Worm (Caenorhabditis elegans) whole organism, L1 larva: Measurements from ENCODE around the gene clp-9.

Source experiments
- C04F5.9 ChIP-seq: sonication (generic microtip); optimal IDR thresholded peaks from 2 replicates; lab custom pipeline; 2016; ENCODE audit warnings: missing genetic modification characterization, missing compliant biosample characterization
- Y116A8C.19 ChIP-seq: sonication (generic microtip); optimal IDR thresholded peaks from 2 replicates; lab custom pipeline; 2016; ENCODE audit warnings: missing compliant biosample characterization, missing genetic modification characterization, borderline replicate concordance
- aly-2 ChIP-seq: fragments of 150-350 bp; optimal IDR thresholded peaks from 2 replicates; lab custom pipeline; 2014; ENCODE audit warnings: missing biosample characterization, missing genetic modification characterization
- ceh-63 ChIP-seq: fragments of 200-800 bp; sonication (Bioruptor generic); optimal IDR thresholded peaks from 2 replicates; lab custom pipeline; 2018; ENCODE audit warnings: mild to moderate bottlenecking, missing genetic modification characterization, missing compliant biosample characterization
- ceh-88 ChIP-seq: fragments of 200-800 bp; sonication (Bioruptor generic); IDR thresholded peaks from 2 replicates; pipeline ENCODE4 v1.3.6; 2022; ENCODE audit warnings: missing genetic modification characterization, missing compliant biosample characterization
- ces-1 ChIP-seq: fragments of 150-350 bp; optimal IDR thresholded peaks from 2 replicates; lab custom pipeline; 2014; ENCODE audit warnings: missing biosample characterization, missing genetic modification reagents, missing genetic modification characterization
- dpl-1 ChIP-seq, 3 experiments: fragments of 150-350 bp in 2 of 3; sonication (generic microtip) in 1 of 3; optimal IDR thresholded peaks; 2 replicates each; lab custom pipeline; 2014 to 2017; ENCODE audit warnings: missing biosample characterization in 3 of 3, missing genetic modification characterization in 3 of 3, missing genetic modification reagents in 3 of 3
- egl-13 ChIP-seq: sonication (generic microtip); optimal IDR thresholded peaks from 2 replicates; lab custom pipeline; 2016; ENCODE audit warnings: missing genotype, missing genetic modification reagents, missing genetic modification characterization, missing compliant biosample characterization
- egl-27 ChIP-seq, 2 experiments: fragments of 150-350 bp in 1 of 2; sonication (generic microtip); optimal IDR thresholded peaks; 3 replicates each; lab custom pipeline; 2017 to 2018; ENCODE audit warnings: missing biosample characterization in 2 of 2, missing genetic modification characterization in 2 of 2, missing genetic modification reagents in 2 of 2
- elt-2 ChIP-seq: sonication (generic microtip); optimal IDR thresholded peaks from 2 replicates; lab custom pipeline; 2016; ENCODE audit warnings: missing genetic modification characterization, mild to moderate bottlenecking, inconsistent platforms, missing compliant biosample characterization, missing genetic modification reagents
- fkh-10 ChIP-seq: sonication (generic microtip); optimal IDR thresholded peaks from 2 replicates; lab custom pipeline; 2017; ENCODE audit warnings: missing biosample characterization, missing genetic modification reagents, missing genetic modification characterization
- fkh-4 ChIP-seq: sonication (generic microtip); optimal IDR thresholded peaks from 2 replicates; lab custom pipeline; 2016; ENCODE audit warnings: missing compliant biosample characterization, missing genetic modification characterization, borderline replicate concordance
- fkh-8 ChIP-seq: sonication (generic microtip); optimal IDR thresholded peaks from 2 replicates; lab custom pipeline; 2016; ENCODE audit warnings: mild to moderate bottlenecking, missing genetic modification characterization, missing compliant biosample characterization
- hlh-4 ChIP-seq: sonication (generic microtip); optimal IDR thresholded peaks from 2 replicates; lab custom pipeline; 2016; ENCODE audit warnings: mild to moderate bottlenecking, missing genetic modification characterization, missing compliant biosample characterization
- irx-1 ChIP-seq: sonication (generic microtip); optimal IDR thresholded peaks from 2 replicates; lab custom pipeline; 2016; ENCODE audit warnings: missing genetic modification characterization, missing compliant biosample characterization
- isw-1 ChIP-seq: fragments of 200-800 bp; sonication (Bioruptor generic); IDR thresholded peaks from 2 replicates; pipeline ENCODE4 v1.3.6; 2022; ENCODE audit warnings: missing genetic modification characterization, missing compliant biosample characterization
- lin-13 ChIP-seq: fragments of 150-350 bp; optimal IDR thresholded peaks from 2 replicates; lab custom pipeline; 2014; ENCODE audit warnings: missing biosample characterization, missing genetic modification reagents, missing genetic modification characterization
- lin-35 ChIP-seq, 2 experiments: fragments of 150-350 bp; optimal IDR thresholded peaks; 2 replicates each; lab custom pipeline; 2014; ENCODE audit warnings: missing biosample characterization in 2 of 2, missing genetic modification characterization in 2 of 2, missing genetic modification reagents in 2 of 2
- lin-39 ChIP-seq: fragments of 150-350 bp; optimal IDR thresholded peaks from 2 replicates; lab custom pipeline; 2014; ENCODE audit warnings: missing biosample characterization, missing genetic modification reagents, missing genetic modification characterization
- mdl-1 ChIP-seq, 2 experiments: fragments of 150-350 bp; optimal IDR thresholded peaks; 2 replicates each; lab custom pipeline; 2014 to 2017; ENCODE audit warnings: missing biosample characterization in 2 of 2, missing genetic modification characterization in 2 of 2, inconsistent platforms in 1 of 2
- mef-2 ChIP-seq: fragments of 150-350 bp; optimal IDR thresholded peaks from 2 replicates; lab custom pipeline; 2014; ENCODE audit warnings: missing biosample characterization, missing genetic modification characterization
- mep-1 ChIP-seq: fragments of 150-350 bp; optimal IDR thresholded peaks from 2 replicates; lab custom pipeline; 2014; ENCODE audit warnings: missing biosample characterization, missing genetic modification characterization
- nhr-19 ChIP-seq: fragments of 200-800 bp; sonication (Bioruptor generic); conservative IDR thresholded peaks from 2 replicates; pipeline ENCODE4 v1.3.6; 2022; ENCODE audit warnings: missing genetic modification characterization, missing compliant biosample characterization
- nhr-20 ChIP-seq: sonication (generic microtip); optimal IDR thresholded peaks from 2 replicates; lab custom pipeline; 2016; ENCODE audit warnings: mild to moderate bottlenecking, missing genetic modification characterization, missing compliant biosample characterization
- nhr-237 ChIP-seq: fragments of 150-350 bp; optimal IDR thresholded peaks from 2 replicates; lab custom pipeline; 2014; ENCODE audit warnings: missing biosample characterization, missing genetic modification characterization
- nhr-47 ChIP-seq: sonication (generic microtip); optimal IDR thresholded peaks from 2 replicates; lab custom pipeline; 2016; ENCODE audit warnings: mild to moderate bottlenecking, missing genetic modification characterization, moderate library complexity, missing compliant biosample characterization
- nhr-71 ChIP-seq: sonication (generic microtip); optimal IDR thresholded peaks from 2 replicates; lab custom pipeline; 2016; ENCODE audit warnings: mild to moderate bottlenecking, missing genetic modification characterization, moderate library complexity, missing compliant biosample characterization
- nhr-85 ChIP-seq: sonication (generic microtip); peaks from one replicate; lab custom pipeline; 2016; ENCODE audit warnings: missing genetic modification characterization, inconsistent platforms, missing compliant biosample characterization
- pax-3 ChIP-seq: fragments of 200-800 bp; sonication (Bioruptor generic); optimal IDR thresholded peaks from 2 replicates; lab custom pipeline; 2018; ENCODE audit warnings: mild to moderate bottlenecking, missing genetic modification characterization, moderate library complexity, missing compliant biosample characterization
- skn-1 ChIP-seq: fragments of 150-350 bp; optimal IDR thresholded peaks from 2 replicates; lab custom pipeline; 2014; ENCODE audit warnings: missing biosample characterization, missing genetic modification characterization
- sox-4 ChIP-seq: sonication (generic microtip); optimal IDR thresholded peaks from 2 replicates; lab custom pipeline; 2016; ENCODE audit warnings: missing genetic modification characterization, missing compliant biosample characterization
- sup-37 ChIP-seq: fragments of 200-800 bp; sonication (Bioruptor generic); optimal IDR thresholded peaks from 2 replicates; lab custom pipeline; 2018; ENCODE audit warnings: mild to moderate bottlenecking, missing genetic modification characterization, missing compliant biosample characterization
- swsn-7 ChIP-seq: sonication (generic microtip); optimal IDR thresholded peaks from 2 replicates; lab custom pipeline; 2016; ENCODE audit warnings: missing genetic modification characterization, missing compliant biosample characterization
- tlp-1 ChIP-seq: fragments of 150-350 bp; optimal IDR thresholded peaks from 2 replicates; lab custom pipeline; 2014; ENCODE audit warnings: missing biosample characterization, missing genetic modification characterization
- unc-30 ChIP-seq: sonication (generic microtip); optimal IDR thresholded peaks from 2 replicates; lab custom pipeline; 2017; ENCODE audit warnings: missing biosample characterization, missing genetic modification characterization
- unc-86 ChIP-seq: sonication (generic microtip); optimal IDR thresholded peaks from 2 replicates; lab custom pipeline; 2016; ENCODE audit warnings: missing genetic modification characterization, missing compliant biosample characterization
- xbp-1 ChIP-seq: sonication (generic microtip); optimal IDR thresholded peaks from 2 replicates; lab custom pipeline; 2016; ENCODE audit warnings: missing genetic modification characterization, missing compliant biosample characterization
- ztf-11 ChIP-seq, 2 experiments: sonication (generic microtip); optimal IDR thresholded peaks; 2 replicates each; lab custom pipeline; 2016 to 2017; ENCODE audit warnings: missing genetic modification characterization in 2 of 2, missing biosample characterization in 1 of 2, missing compliant biosample characterization in 1 of 2
- ztf-4 ChIP-seq: fragments of 150-350 bp; optimal IDR thresholded peaks from 2 replicates; lab custom pipeline; 2014; ENCODE audit warnings: missing biosample characterization, missing genetic modification characterization

Gene clp-9

DNA sequence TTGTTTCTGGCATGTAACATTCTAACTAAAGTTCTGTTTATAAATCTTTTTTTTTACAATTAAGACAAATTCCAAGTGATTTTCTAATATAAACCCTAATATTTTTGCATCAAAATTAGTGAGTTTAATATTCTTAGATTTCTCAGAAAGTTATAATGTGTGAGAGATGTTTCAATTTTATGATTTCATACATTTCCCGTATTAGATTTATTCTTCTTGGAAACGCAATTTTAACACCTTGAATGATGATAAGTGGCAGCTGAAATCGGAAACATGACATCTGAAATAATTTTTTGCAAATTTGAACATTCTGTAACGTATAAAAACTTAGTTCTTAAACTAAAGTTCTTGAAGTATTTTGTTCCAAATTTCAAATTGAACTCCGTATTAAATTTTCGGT is 15.4 kb upstream of the clp-9 start:
- peak; percentile 42 for TF ChIP-seq nhr-71 (tag; lab: Kevin White, UChicago)
- peak; percentile 67 for TF ChIP-seq egl-13 (tag; lab: Kevin White, UChicago)
- peak; percentile 94 for TF ChIP-seq hlh-4
- TF ChIP-seq mep-1, result no peak
- TF ChIP-seq irx-1 (tag; lab: Kevin White, UChicago), result no peak
- peak; percentile 43 for TF ChIP-seq fkh-8 (tag; lab: Kevin White, UChicago)
- no peak for TF ChIP-seq xbp-1 (tag; lab: Kevin White, UChicago)
- no peak for TF ChIP-seq mef-2 (tag; lab: Kevin White, UChicago)
- TF ChIP-seq nhr-47 (tag; lab: Kevin White, UChicago), result peak; percentile 66
- no peak for TF ChIP-seq tlp-1

DNA sequence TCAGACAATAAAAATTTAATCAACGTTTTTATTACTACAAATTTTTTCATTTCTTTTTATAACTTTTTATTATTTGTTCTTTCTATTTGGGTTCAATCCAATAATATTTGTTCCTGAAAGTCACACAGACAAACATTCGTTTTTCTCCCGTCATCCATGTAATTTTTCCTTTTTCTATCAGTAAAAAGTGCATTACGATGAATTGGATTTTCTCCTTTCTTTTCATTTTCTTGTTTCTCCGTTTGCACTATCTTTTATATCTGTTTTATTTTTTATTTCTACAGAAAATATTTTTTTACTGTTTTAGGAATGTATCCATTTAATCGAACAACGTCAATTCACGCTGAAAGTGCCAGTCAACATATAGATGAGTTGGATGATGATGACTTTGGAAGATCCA is 13.5 kb upstream of the clp-9 start, which contains the start of gene egl-47:
Gene egl-47, plus strand, starts transcription at position 301 of the 400 bp plus-strand sequence.
- TF ChIP-seq mdl-1 (tag; optimal IDR thresholded peaks at IDR 0.05; lab: Kevin White, UChicago) (no peak), ztf-4 (no peak), nhr-85 (tag; lab: Kevin White, UChicago) (no peak), egl-13 (tag; lab: Kevin White, UChicago) (no peak), ceh-88 (GFP tag; lab: Robert Waterston, UW) (no peak), C04F5.9 (tag; lab: Kevin White, UChicago) (no peak), fkh-10 (GFP tag; lab: Kevin White, UChicago) (no peak), swsn-7 (tag; lab: Kevin White, UChicago) (no peak), ztf-11 (tag; optimal IDR thresholded peaks at IDR 0.05; lab: Kevin White, UChicago) (no peak), lin-35 (GFP tag; optimal IDR thresholded peaks at IDR 0.05; lab: Kevin White, UChicago) (no peak), nhr-19 (GFP tag; lab: Robert Waterston, UW) (no peak), unc-30 (tag; lab: Kevin White, UChicago) (no peak), lin-39 (no peak)

- TF ChIP-seq elt-2 (tag; lab: Kevin White, UChicago), result peak; percentile 64
- no peak for TF ChIP-seq ztf-4
- TF ChIP-seq nhr-71 (tag; lab: Kevin White, UChicago), result no peak
- peak; percentile 5 for TF ChIP-seq nhr-20 (tag; lab: Kevin White, UChicago)
- TF ChIP-seq swsn-7 (tag; lab: Kevin White, UChicago), result no peak
- peak in 1 of 2 experiments; percentile 14 for TF ChIP-seq lin-35 (GFP tag; optimal IDR thresholded peaks at IDR 0.05; lab: Kevin White, UChicago)
Observed at ce11 chrV:9889629-9890028, 3.9 kb upstream of the clp-9 start, which contains the start of gene fshr-1. Gene fshr-1, plus strand, starts transcription at chrV:9889837.

ce11 chrV:9879867-9880266 is 5.9 kb downstream of the clp-9 start, which contains the start of gene sdz-31:
Gene sdz-31, plus strand, starts transcription at chrV:9880167.
- TF ChIP-seq egl-27 (tag; optimal IDR thresholded peaks at IDR 0.05; lab: Kevin White, UChicago) (no peak), sup-37 (GFP tag; lab: Kevin White, UChicago) (no peak), aly-2 (tag; lab: Kevin White, UChicago) (no peak), C04F5.9 (tag; lab: Kevin White, UChicago) (no peak), fkh-4 (no peak)

ce11 chrV:9879404-9879803 is 6.4 kb downstream of the clp-9 start, which contains the start of gene srab-26:
Gene srab-26, minus strand, starts transcription at chrV:9879504.
- no peak for TF ChIP-seq ces-1 (GFP tag; lab: Kevin White, UChicago)
- no peak for TF ChIP-seq mep-1
- no peak for TF ChIP-seq ceh-88 (GFP tag; lab: Robert Waterston, UW)
- no peak for TF ChIP-seq lin-13 (GFP tag; lab: Kevin White, UChicago)
- TF ChIP-seq pax-3 (tag; lab: Kevin White, UChicago), result no peak
- TF ChIP-seq dpl-1 (GFP tag; optimal IDR thresholded peaks at IDR 0.05; lab: Kevin White, UChicago), result no peak
- TF ChIP-seq unc-86, result no peak
- TF ChIP-seq sox-4 (tag; lab: Kevin White, UChicago), result no peak
- no peak for TF ChIP-seq isw-1 (GFP tag; lab: Robert Waterston, UW)
- TF ChIP-seq egl-13 (tag; lab: Kevin White, UChicago), result no peak
- TF ChIP-seq fkh-4, result no peak
- no peak for TF ChIP-seq tlp-1
- no peak for TF ChIP-seq Y116A8C.19 (tag; lab: Kevin White, UChicago)
- no peak for TF ChIP-seq C04F5.9 (tag; lab: Kevin White, UChicago)
- no peak for TF ChIP-seq ceh-63
- TF ChIP-seq nhr-237 (tag; lab: Kevin White, UChicago), result no peak
- no peak for TF ChIP-seq skn-1 (tag; lab: Kevin White, UChicago)
